Fruit fly (Drosophila melanogaster) whole organism, pupa: ENCODE data around the gene CG5910.

Source experiments
- CG12605 ChIP-seq: fragments of 200-800 bp; sonication (Bioruptor generic); IDR thresholded peaks from 2 replicates; pipeline ENCODE4 v1.3.6; 2022; ENCODE audit warnings: missing biosample characterization, missing genetic modification characterization
- CG14655 ChIP-seq: fragments of 200-800 bp; sonication (Bioruptor generic); optimal IDR thresholded peaks from 3 replicates; lab custom pipeline; 2017; ENCODE audit warnings: mild to moderate bottlenecking, missing biosample characterization, missing genetic modification reagents, missing genetic modification characterization
- CG34367 ChIP-seq: fragments of 200-800 bp; sonication (Bioruptor generic); optimal IDR thresholded peaks from 2 replicates; lab custom pipeline; 2018; ENCODE audit warnings: missing biosample characterization, mild to moderate bottlenecking, missing genetic modification characterization
- CG8159 ChIP-seq: fragments of 200-800 bp; sonication (Bioruptor generic); optimal IDR thresholded peaks from 3 replicates; lab custom pipeline; 2018; ENCODE audit warnings: missing biosample characterization, mild to moderate bottlenecking, missing genetic modification characterization, moderate library complexity
- CG9948 ChIP-seq: fragments of 200-800 bp; sonication (Bioruptor generic); optimal IDR thresholded peaks from 2 replicates; lab custom pipeline; 2018; ENCODE audit warnings: missing biosample characterization, mild to moderate bottlenecking, missing genetic modification characterization, moderate library complexity
- EcR ChIP-seq: fragments of 200-800 bp; sonication (Bioruptor generic); optimal IDR thresholded peaks from 3 replicates; lab custom pipeline; 2019; ENCODE audit warnings: missing biosample characterization, missing genetic modification characterization, mild to moderate bottlenecking, moderate library complexity, missing genetic modification reagents
- Ets98B ChIP-seq: fragments of 200-800 bp; sonication (Bioruptor generic); IDR thresholded peaks from 2 replicates; pipeline ENCODE4 v1.3.6; 2022; ENCODE audit warnings: missing biosample characterization, missing genetic modification characterization
- Pif1B ChIP-seq: fragments of 200-800 bp; sonication (Bioruptor generic); optimal IDR thresholded peaks from 3 replicates; lab custom pipeline; 2016; ENCODE audit warnings: missing biosample characterization, missing genetic modification characterization
- fd96Ca ChIP-seq: fragments of 200-800 bp; sonication (Bioruptor generic); IDR thresholded peaks from 3 replicates; pipeline ENCODE4 v1.3.6; 2022; ENCODE audit warnings: missing biosample characterization, missing genetic modification characterization

dm6 chr3L:20405971-20406948 lies 36.0 kb upstream of the CG5910 start:
- no peak for TF ChIP-seq CG8159 (tag; lab: Kevin White, UChicago)
- TF ChIP-seq CG12605, result no peak
- no peak for TF ChIP-seq Pif1B
- no peak for TF ChIP-seq EcR (GFP tag; lab: Kevin White, UChicago)
- no peak for TF ChIP-seq CG14655 (GFP tag; lab: Kevin White, UChicago)
- TF ChIP-seq CG34367 (tag; lab: Kevin White, UChicago), result no peak
- TF ChIP-seq Ets98B (GFP tag; lab: Robert Waterston, UW), result no peak
- no peak for TF ChIP-seq CG9948 (tag; lab: Kevin White, UChicago)
- no peak for TF ChIP-seq fd96Ca
